Fruit fly (Drosophila melanogaster) whole organism: ENCODE data around the gene CG4998.

Experiments
- CG8478 ChIP-seq: fragments of >200 bp; optimal IDR thresholded peaks from 2 replicates; lab custom pipeline; 2018; ENCODE audit warnings: inconsistent platforms
- Dll ChIP-seq: fragments of >200 bp; optimal IDR thresholded peaks from 2 replicates; lab custom pipeline; 2017
- EcR ChIP-seq, 2 experiments: fragments of >200 bp; optimal IDR thresholded peaks; 2 replicates each; lab custom pipeline; 2017; ENCODE audit warnings: missing biosample characterization in 2 of 2, missing genetic modification characterization in 2 of 2, missing genetic modification reagents in 2 of 2
- pan ChIP-seq: fragments of >200 bp; optimal IDR thresholded peaks from 2 replicates; lab custom pipeline; 2017
- psq ChIP-seq: fragments of >200 bp; optimal IDR thresholded peaks from 2 replicates; lab custom pipeline; 2017
- usp ChIP-seq: fragments of >200 bp; optimal IDR thresholded peaks from 2 replicates; lab custom pipeline; 2017; ENCODE audit warnings: missing biosample characterization, missing genetic modification characterization, mixed read lengths

DNA sequence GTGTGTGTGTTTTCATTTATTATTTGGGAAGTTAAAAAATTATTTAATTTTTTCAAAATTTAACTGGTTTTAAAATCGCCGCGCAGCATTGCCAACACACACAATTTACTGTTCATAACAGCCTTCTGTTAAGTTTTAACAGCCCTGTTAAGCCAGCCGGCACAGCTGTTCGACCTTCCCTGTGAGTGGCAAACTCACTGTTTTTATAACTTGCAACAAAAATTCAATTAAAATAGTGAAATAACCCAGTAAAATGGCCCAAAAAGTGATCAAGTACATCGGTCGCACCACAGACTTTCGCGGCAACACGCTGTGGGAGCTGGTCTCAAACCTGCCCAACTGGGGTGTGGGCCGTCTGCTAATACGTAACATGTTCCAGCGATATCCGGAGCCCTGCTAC, 9.1 kb downstream of the CG4998 start, which contains the start of gene mRpS34:
- no peak for TF ChIP-seq usp
- TF ChIP-seq CG8478 (lab: Kevin White, UChicago): no peak
- TF ChIP-seq pan (lab: Kevin White, UChicago): no peak
- no peak for TF ChIP-seq psq (lab: Kevin White, UChicago)
- no peak for TF ChIP-seq Dll (lab: Kevin White, UChicago)
- no peak for TF ChIP-seq EcR (GFP tag; optimal IDR thresholded peaks at IDR 0.05; lab: Kevin White, UChicago)
